Fruit fly (Drosophila melanogaster): ENCODE data around the gene CG11029.

dm6 chr2L:5778157-5778556 lies 32.2 kb downstream of the CG11029 start:
- TF ChIP-seq Adf1 (GFP tag; IDR thresholded peaks at IDR 0.05) (no peak), Awh (GFP tag; IDR thresholded peaks at IDR 0.05) (no peak)

All from whole organism, embryonic.